Fruit fly (Drosophila melanogaster) whole organism, embryonic: ENCODE data around the gene scpr-B.

Experiments used
- Adf1 ChIP-seq: fragments of 200-800 bp; sonication (Bioruptor generic); IDR thresholded peaks from 2 replicates; pipeline ENCODE4 v1.3.6; 2022; ENCODE audit warnings: missing biosample characterization, missing genetic modification characterization
- Aef1 ChIP-seq: fragments of 200-800 bp; sonication (Bioruptor generic); IDR thresholded peaks from 3 replicates; pipeline ENCODE4 v1.3.6; 2022; ENCODE audit warnings: missing biosample characterization, missing genetic modification characterization
- B-H1 ChIP-seq: fragments of 200-800 bp; sonication (Bioruptor generic); IDR thresholded peaks from 3 replicates; pipeline ENCODE4 v1.3.6; 2022; ENCODE audit warnings: missing biosample characterization, missing genetic modification characterization
- CG10543 ChIP-seq: fragments of 200-800 bp; sonication (Bioruptor generic); optimal IDR thresholded peaks from 3 replicates; lab custom pipeline; 2017; ENCODE audit warnings: missing biosample characterization, mild to moderate bottlenecking, missing genetic modification characterization, moderate library complexity
- CG10654 ChIP-seq: fragments of 200-800 bp; sonication (Bioruptor generic); optimal IDR thresholded peaks from 2 replicates; lab custom pipeline; 2016; ENCODE audit warnings: missing biosample characterization, missing genetic modification characterization
- CG10979 ChIP-seq: fragments of 200-800 bp; sonication (Bioruptor generic); optimal IDR thresholded peaks from 2 replicates; lab custom pipeline; 2018; ENCODE audit warnings: missing biosample characterization, mild to moderate bottlenecking, missing genetic modification characterization, moderate library complexity
- CG12236 ChIP-seq: fragments of 200-800 bp; sonication (Bioruptor generic); optimal IDR thresholded peaks from 2 replicates; lab custom pipeline; 2016; ENCODE audit warnings: missing biosample characterization, missing genetic modification characterization
- CG13894 ChIP-seq: fragments of 200-800 bp; sonication (Bioruptor generic); optimal IDR thresholded peaks from 3 replicates; lab custom pipeline; 2018; ENCODE audit warnings: missing biosample characterization, mild to moderate bottlenecking, missing genetic modification characterization, moderate library complexity
- CG15479 ChIP-seq: fragments of 200-800 bp; sonication (Bioruptor generic); optimal IDR thresholded peaks from 3 replicates; lab custom pipeline; 2019; ENCODE audit warnings: missing biosample characterization, mild to moderate bottlenecking, missing genetic modification characterization, moderate library complexity
- CG17385 ChIP-seq: fragments of 200-800 bp; sonication (Bioruptor generic); optimal IDR thresholded peaks from 3 replicates; lab custom pipeline; 2018; ENCODE audit warnings: missing biosample characterization, mild to moderate bottlenecking, missing genetic modification characterization
- CG17829 ChIP-seq: fragments of 200-800 bp; optimal IDR thresholded peaks from 2 replicates; lab custom pipeline; 2019; ENCODE audit warnings: missing biosample characterization, mild to moderate bottlenecking, missing genetic modification characterization, moderate library complexity
- CG2116 ChIP-seq: fragments of 200-800 bp; sonication (Bioruptor generic); optimal IDR thresholded peaks from 3 replicates; lab custom pipeline; 2018; ENCODE audit warnings: missing biosample characterization, mild to moderate bottlenecking, missing genetic modification characterization
- CG33557 ChIP-seq: fragments of 200-800 bp; sonication (Bioruptor generic); optimal IDR thresholded peaks from 2 replicates; lab custom pipeline; 2019; ENCODE audit warnings: missing biosample characterization, mild to moderate bottlenecking, missing genetic modification characterization, moderate library complexity
- CG34224 ChIP-seq: fragments of 200-800 bp; sonication (Bioruptor generic); IDR thresholded peaks from 3 replicates; pipeline ENCODE4 v1.3.6; 2022; ENCODE audit warnings: missing biosample characterization, missing genetic modification characterization; ENCODE audit not compliant: partially characterized antibody
- CG6683 ChIP-seq: fragments of 200-800 bp; sonication (Bioruptor generic); optimal IDR thresholded peaks from 2 replicates; lab custom pipeline; 2017; ENCODE audit warnings: missing biosample characterization, mild to moderate bottlenecking, missing genetic modification characterization, missing genetic modification reagents
- CG6854 ChIP-seq: fragments of 200-800 bp; sonication (Bioruptor generic); optimal IDR thresholded peaks from 3 replicates; lab custom pipeline; 2017; ENCODE audit warnings: missing biosample characterization, mild to moderate bottlenecking, missing genetic modification characterization
- CG7271 ChIP-seq: fragments of 200-800 bp; sonication (Bioruptor generic); optimal IDR thresholded peaks from 2 replicates; lab custom pipeline; 2018; ENCODE audit warnings: missing biosample characterization, mild to moderate bottlenecking, missing genetic modification characterization, moderate library complexity
- CG7556 ChIP-seq: fragments of 200-800 bp; sonication (Bioruptor generic); optimal IDR thresholded peaks from 2 replicates; lab custom pipeline; 2017; ENCODE audit warnings: missing biosample characterization, mild to moderate bottlenecking, missing genetic modification characterization
- CG9215 ChIP-seq: fragments of 200-800 bp; sonication (Bioruptor generic); IDR thresholded peaks from 2 replicates; pipeline ENCODE4 v1.3.6; 2022; ENCODE audit warnings: missing biosample characterization, missing genetic modification characterization
- CG9876 ChIP-seq: fragments of 200-800 bp; sonication (Bioruptor generic); optimal IDR thresholded peaks from 2 replicates; lab custom pipeline; 2016; ENCODE audit warnings: missing biosample characterization, missing genetic modification characterization
- Dfd ChIP-seq, 2 experiments: fragments of >200 bp; optimal IDR thresholded peaks; 2 replicates each; lab custom pipeline; 2017; ENCODE audit warnings: missing biosample characterization in 2 of 2, missing genetic modification characterization in 2 of 2
- Doc2 ChIP-seq: fragments of 200-800 bp; sonication (Bioruptor generic); IDR thresholded peaks from 2 replicates; pipeline ENCODE4 v1.3.6; 2022; ENCODE audit warnings: missing biosample characterization, missing genetic modification characterization
- Drgx ChIP-seq: fragments of 200-800 bp; sonication (Bioruptor generic); IDR thresholded peaks from 2 replicates; pipeline ENCODE4 v1.3.6; 2022; ENCODE audit warnings: missing biosample characterization, missing genetic modification characterization
- Ets65A ChIP-seq: fragments of 200-800 bp; sonication (Bioruptor generic); peaks from one replicate; lab custom pipeline; 2016; ENCODE audit warnings: missing biosample characterization, missing genetic modification characterization
- H15 ChIP-seq: fragments of 200-800 bp; sonication (Bioruptor generic); IDR thresholded peaks from 3 replicates; pipeline ENCODE4 v1.3.6; 2022; ENCODE audit warnings: missing biosample characterization, missing genetic modification characterization
- Hr51 ChIP-seq, 2 experiments: fragments of 200-800 bp; sonication (Bioruptor generic); optimal IDR thresholded peaks; 2 replicates in 1 of 2; 3 replicates in 1 of 2; lab custom pipeline; 2016 to 2018; ENCODE audit warnings: missing biosample characterization in 2 of 2, missing genetic modification characterization in 2 of 2, mild to moderate bottlenecking in 1 of 2, moderate library complexity in 1 of 2
- Nf-YA ChIP-seq: fragments of 200-800 bp; sonication (Bioruptor generic); IDR thresholded peaks from 2 replicates; pipeline ENCODE4 v1.3.6; 2022; ENCODE audit warnings: missing biosample characterization, missing genetic modification characterization
- Spps ChIP-seq: fragments of 200-800 bp; sonication (Bioruptor generic); optimal IDR thresholded peaks from 2 replicates; lab custom pipeline; 2018; ENCODE audit warnings: missing biosample characterization, mild to moderate bottlenecking, missing genetic modification characterization
- Stat92E ChIP-seq, 3 experiments: fragments of >200 bp in 2 of 3; fragments of 200-800 bp in 1 of 3; sonication (Bioruptor generic) in 1 of 3; optimal IDR thresholded peaks; 2 replicates each; lab custom pipeline; 2017 to 2019; ENCODE audit warnings: missing biosample characterization in 3 of 3, missing genetic modification characterization in 3 of 3, mild to moderate bottlenecking in 1 of 3, moderate library complexity in 1 of 3
- bcd ChIP-seq: fragments of 200-800 bp; sonication (Bioruptor generic); optimal IDR thresholded peaks from 2 replicates; lab custom pipeline; 2017; ENCODE audit warnings: missing biosample characterization, mild to moderate bottlenecking, missing genetic modification characterization
- caup ChIP-seq: fragments of 200-800 bp; sonication (Bioruptor generic); optimal IDR thresholded peaks from 3 replicates; lab custom pipeline; 2017; ENCODE audit warnings: missing biosample characterization, mild to moderate bottlenecking, missing genetic modification characterization, moderate library complexity; ENCODE audit not compliant: severe bottlenecking
- chif ChIP-seq, 2 experiments: fragments of 200-800 bp; sonication (Bioruptor generic); optimal IDR thresholded peaks; 3 replicates each; lab custom pipeline; 2016; ENCODE audit warnings: missing biosample characterization in 2 of 2, missing genetic modification characterization in 2 of 2
- crp ChIP-seq, 2 experiments: fragments of 200-800 bp; sonication (Bioruptor generic); optimal IDR thresholded peaks; 2 replicates in 1 of 2; 3 replicates in 1 of 2; lab custom pipeline; 2017; ENCODE audit warnings: missing biosample characterization in 2 of 2, missing genetic modification characterization in 2 of 2, mild to moderate bottlenecking in 1 of 2, moderate library complexity in 1 of 2
- dm ChIP-seq: fragments of 200-800 bp; sonication (Bioruptor generic); optimal IDR thresholded peaks from 3 replicates; lab custom pipeline; 2016; ENCODE audit warnings: missing biosample characterization, missing genetic modification characterization
- en ChIP-seq: fragments of 200-800 bp; sonication (Bioruptor generic); optimal IDR thresholded peaks from 2 replicates; lab custom pipeline; 2016; ENCODE audit warnings: missing biosample characterization, missing genetic modification characterization
- ewg ChIP-seq: fragments of 200-800 bp; sonication (Bioruptor generic); optimal IDR thresholded peaks from 3 replicates; lab custom pipeline; 2017; ENCODE audit warnings: mild to moderate bottlenecking, missing biosample characterization, missing genetic modification reagents, missing genetic modification characterization
- gem ChIP-seq: fragments of 200-800 bp; sonication (Bioruptor generic); optimal IDR thresholded peaks from 2 replicates; lab custom pipeline; 2019; ENCODE audit warnings: missing biosample characterization, mild to moderate bottlenecking, missing genetic modification characterization, moderate library complexity
- hb ChIP-seq: fragments of 200-800 bp; sonication (Bioruptor generic); IDR thresholded peaks from 3 replicates; pipeline ENCODE4 v1.3.6; 2022; ENCODE audit warnings: missing biosample characterization, missing genetic modification characterization; ENCODE audit not compliant: partially characterized antibody
- onecut ChIP-seq: fragments of 200-800 bp; sonication (Bioruptor generic); IDR thresholded peaks from 2 replicates; pipeline ENCODE4 v1.3.6; 2022; ENCODE audit warnings: missing biosample characterization, missing genetic modification characterization
- salm ChIP-seq: fragments of 200-800 bp; sonication (Bioruptor generic); optimal IDR thresholded peaks from 2 replicates; lab custom pipeline; 2018; ENCODE audit warnings: missing biosample characterization, mild to moderate bottlenecking, missing genetic modification characterization
- sc ChIP-seq, 3 experiments: fragments of >200 bp in 2 of 3; fragments of 200-800 bp in 1 of 3; sonication (Bioruptor generic) in 1 of 3; optimal IDR thresholded peaks; 2 replicates in 2 of 3; 3 replicates in 1 of 3; lab custom pipeline; 2017; ENCODE audit warnings: mild to moderate bottlenecking in 1 of 3, missing biosample characterization in 1 of 3, missing genetic modification characterization in 1 of 3, missing genetic modification reagents in 1 of 3
- schlank ChIP-seq: fragments of 200-800 bp; sonication (Bioruptor generic); optimal IDR thresholded peaks from 2 replicates; lab custom pipeline; 2018; ENCODE audit warnings: missing biosample characterization, mild to moderate bottlenecking, missing genetic modification characterization
- slp2 ChIP-seq: fragments of 200-800 bp; sonication (Bioruptor generic); optimal IDR thresholded peaks from 2 replicates; lab custom pipeline; 2016; ENCODE audit warnings: missing biosample characterization, missing genetic modification characterization
- sob ChIP-seq: fragments of 200-800 bp; sonication (Bioruptor generic); IDR thresholded peaks from 2 replicates; pipeline ENCODE4 v1.3.6; 2022; ENCODE audit warnings: missing biosample characterization, missing genetic modification characterization
- ssp ChIP-seq: fragments of 200-800 bp; sonication (Bioruptor generic); IDR thresholded peaks from 2 replicates; pipeline ENCODE4 v1.3.6; 2022; ENCODE audit warnings: missing biosample characterization, missing genetic modification characterization
- stwl ChIP-seq: fragments of 200-800 bp; sonication (Bioruptor generic); optimal IDR thresholded peaks from 3 replicates; lab custom pipeline; 2018; ENCODE audit warnings: missing biosample characterization, mild to moderate bottlenecking, missing genetic modification characterization, moderate library complexity
- tgo ChIP-seq: fragments of 200-800 bp; sonication (Bioruptor generic); IDR thresholded peaks from 3 replicates; pipeline ENCODE4 v1.3.6; 2022; ENCODE audit warnings: missing biosample characterization, missing genetic modification characterization
- tup ChIP-seq: fragments of 200-800 bp; sonication (Bioruptor generic); optimal IDR thresholded peaks from 2 replicates; lab custom pipeline; 2016; ENCODE audit warnings: missing biosample characterization, mild to moderate bottlenecking, missing genetic modification characterization, moderate library complexity
- wdn ChIP-seq: fragments of 200-800 bp; sonication (Bioruptor generic); IDR thresholded peaks from 2 replicates; pipeline ENCODE4 v1.3.6; 2022; ENCODE audit warnings: missing biosample characterization, missing genetic modification characterization

Gene scpr-B

DNA sequence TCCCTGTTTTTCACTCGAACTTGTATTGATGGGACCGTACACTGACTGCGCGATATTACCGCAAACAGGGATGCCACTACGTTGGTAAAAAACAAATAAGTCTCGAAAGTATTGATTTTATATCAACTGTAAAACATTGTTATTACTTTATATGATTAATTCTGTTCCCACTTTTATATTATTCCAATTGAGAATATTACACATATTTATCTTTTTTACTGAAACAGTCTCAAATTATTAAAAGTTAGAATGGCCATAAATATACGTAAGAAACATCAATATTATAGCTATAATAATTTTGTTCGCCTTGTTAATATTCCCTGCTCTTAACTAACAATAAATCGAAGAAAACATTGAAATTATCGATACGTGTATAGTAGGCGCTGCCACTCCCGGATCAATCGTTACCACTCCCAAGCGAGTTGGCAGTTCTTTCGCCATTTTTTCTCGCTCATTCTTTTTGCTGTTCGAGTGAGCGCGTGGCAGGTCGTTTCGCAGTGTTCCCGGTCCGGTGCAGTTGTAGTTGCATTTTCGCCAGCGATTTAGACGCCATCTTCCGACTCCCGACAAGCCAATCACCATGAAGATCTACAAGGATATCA lies 30.9 kb downstream of the scpr-B start, which contains the start of the genes SdhC and Tctp (continued):
- TF ChIP-seq slp2 (GFP tag; lab: Kevin White, UChicago) (no peak), en (no peak), B-H1 (GFP tag; lab: Robert Waterston, UW) (no peak), salm (tag; lab: Kevin White, UChicago) (no peak), Hr51 (GFP tag; optimal IDR thresholded peaks at IDR 0.05; lab: Kevin White, UChicago) (peak; percentile 17 to 60), tgo (GFP tag; lab: Robert Waterston, UW) (no peak), sc (optimal IDR thresholded peaks at IDR 0.05; lab: Kevin White, UChicago) (no peak), sc (GFP tag; optimal IDR thresholded peaks at IDR 0.05; lab: Kevin White, UChicago) (no peak), Doc2 (no peak), ssp (GFP tag; lab: Robert Waterston, UW) (no peak), CG17829 (tag; lab: Kevin White, UChicago) (peak; percentile 59), CG9215 (GFP tag; lab: Robert Waterston, UW) (peak; percentile 18; the same call in 1 of the 2 replicates), stwl (tag; lab: Kevin White, UChicago) (peak; percentile 62), chif (GFP tag; optimal IDR thresholded peaks at IDR 0.05; lab: Kevin White, UChicago) (peak; percentile 6 to 44), CG12236 (GFP tag; lab: Kevin White, UChicago) (no peak), CG17385 (GFP tag; lab: Kevin White, UChicago) (peak; percentile 34), ewg (GFP tag; lab: Kevin White, UChicago) (peak; percentile 17), CG10979 (tag; lab: Kevin White, UChicago) (peak; percentile 23), hb (GFP tag; lab: Robert Waterston, UW) (no peak), CG6683 (no peak), gem (tag; lab: Kevin White, UChicago) (peak; percentile 62), sob (GFP tag; lab: Robert Waterston, UW) (no peak), Stat92E (GFP tag; optimal IDR thresholded peaks at IDR 0.05; lab: Kevin White, UChicago) (no peak), onecut (GFP tag; lab: Robert Waterston, UW) (peak; percentile 70), Drgx (GFP tag; lab: Robert Waterston, UW) (0 out of 2 replicates have a peak, but pooled peaks have one; percentile 7), CG7271 (tag; lab: Kevin White, UChicago) (peak; percentile 26), H15 (GFP tag; lab: Robert Waterston, UW) (no peak), schlank (no peak), CG10543 (GFP tag; lab: Kevin White, UChicago) (peak; percentile 79), caup (GFP tag; lab: Kevin White, UChicago) (peak; percentile 20), bcd (peak; percentile 22), CG6854 (no peak), Dfd (GFP tag; optimal IDR thresholded peaks at IDR 0.05; lab: Kevin White, UChicago) (no peak), Adf1 (GFP tag; lab: Robert Waterston, UW) (no peak), Spps (tag; lab: Kevin White, UChicago) (no peak), Ets65A (GFP tag; lab: Kevin White, UChicago) (peak; percentile 88), wdn (no peak), CG13894 (tag; lab: Kevin White, UChicago) (peak; percentile 72), CG10654 (peak; percentile 15), CG15479 (GFP tag; lab: Kevin White, UChicago) (no peak), dm (GFP tag; lab: Kevin White, UChicago) (peak; percentile 68), CG33557 (GFP tag; lab: Kevin White, UChicago) (no peak), Aef1 (GFP tag; lab: Robert Waterston, UW) (no peak), CG2116 (GFP tag; lab: Kevin White, UChicago) (peak; percentile 76), CG7556 (peak; percentile 33), CG9876 (GFP tag; lab: Kevin White, UChicago) (no peak), crp (GFP tag; optimal IDR thresholded peaks at IDR 0.05; lab: Kevin White, UChicago) (peak in 1 of 2 experiments; percentile 23), tup (no peak), Nf-YA (GFP tag; lab: Robert Waterston, UW) (no peak), CG34224 (peak; percentile 32; the same call in 1 of the 3 replicates)
